Fruit fly (Drosophila melanogaster) whole organism: ENCODE data around the gene Ncc69.

Experiments used
- CG8478 ChIP-seq: fragments of >200 bp; optimal IDR thresholded peaks from 2 replicates; lab custom pipeline; 2018; ENCODE audit warnings: inconsistent platforms
- Dll ChIP-seq: fragments of >200 bp; optimal IDR thresholded peaks from 2 replicates; lab custom pipeline; 2017
- EcR ChIP-seq, 2 experiments: fragments of >200 bp; optimal IDR thresholded peaks; 2 replicates each; lab custom pipeline; 2017; ENCODE audit warnings: missing biosample characterization in 2 of 2, missing genetic modification characterization in 2 of 2, missing genetic modification reagents in 2 of 2
- pan ChIP-seq: fragments of >200 bp; optimal IDR thresholded peaks from 2 replicates; lab custom pipeline; 2017

DNA sequence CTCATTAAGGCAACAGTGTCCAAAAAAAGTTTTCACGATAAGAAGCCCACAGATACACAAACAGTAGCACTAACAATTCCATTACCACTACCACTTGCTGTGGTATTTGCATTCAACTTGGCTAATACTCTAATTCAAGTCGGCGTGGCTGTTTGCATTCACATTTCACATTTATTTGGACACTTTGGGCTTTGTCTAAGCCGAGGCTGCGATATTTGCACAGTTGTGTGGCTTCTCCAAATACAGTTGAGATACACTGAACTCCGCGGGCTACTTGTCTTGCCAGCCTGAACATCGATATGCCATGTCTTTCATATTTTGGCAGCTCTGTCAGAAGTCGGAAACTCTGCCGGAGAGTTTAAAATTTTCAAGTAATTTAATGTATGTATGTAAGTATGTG lies 40.9 kb downstream of the Ncc69 start:
- TF ChIP-seq EcR (GFP tag; optimal IDR thresholded peaks at IDR 0.05; lab: Kevin White, UChicago) (no peak), Dll (lab: Kevin White, UChicago) (no peak), pan (lab: Kevin White, UChicago) (no peak), CG8478 (lab: Kevin White, UChicago) (no peak)
